Fruit fly (Drosophila melanogaster) whole organism, embryonic: ENCODE results near the gene trus.

Experiments
- Bgb ChIP-seq: fragments of 200-800 bp; sonication (Bioruptor generic); IDR thresholded peaks from 2 replicates; pipeline ENCODE4 v1.3.6; 2022; ENCODE audit warnings: missing biosample characterization, missing genetic modification characterization; ENCODE audit not compliant: partially characterized antibody
- CG10565 ChIP-seq: fragments of 200-800 bp; sonication (Bioruptor generic); optimal IDR thresholded peaks from 3 replicates; lab custom pipeline; 2016; ENCODE audit warnings: missing biosample characterization, mild to moderate bottlenecking, missing genetic modification characterization
- CG13624 ChIP-seq: fragments of 200-800 bp; sonication (Bioruptor generic); optimal IDR thresholded peaks from 2 replicates; lab custom pipeline; 2016; ENCODE audit warnings: missing biosample characterization, missing genetic modification characterization
- CG15073 ChIP-seq: fragments of 200-800 bp; sonication (Bioruptor generic); optimal IDR thresholded peaks from 2 replicates; lab custom pipeline; 2016; ENCODE audit warnings: missing biosample characterization, missing genetic modification characterization
- CG1602 ChIP-seq: fragments of 200-800 bp; sonication (Bioruptor generic); optimal IDR thresholded peaks from 3 replicates; lab custom pipeline; 2016; ENCODE audit warnings: missing biosample characterization, missing genetic modification characterization
- CG16815 ChIP-seq: fragments of 200-800 bp; sonication (Bioruptor generic); optimal IDR thresholded peaks from 3 replicates; lab custom pipeline; 2017; ENCODE audit warnings: missing biosample characterization, mild to moderate bottlenecking, missing genetic modification characterization
- CG16863 ChIP-seq: fragments of 200-800 bp; sonication (Bioruptor generic); optimal IDR thresholded peaks from 3 replicates; lab custom pipeline; 2016; ENCODE audit warnings: missing biosample characterization, missing genetic modification characterization
- CG17186 ChIP-seq: fragments of 200-800 bp; sonication (Bioruptor generic); optimal IDR thresholded peaks from 3 replicates; lab custom pipeline; 2017; ENCODE audit warnings: missing biosample characterization, missing genetic modification reagents, missing genetic modification characterization
- CG17361 ChIP-seq: fragments of 200-800 bp; sonication (Bioruptor generic); IDR thresholded peaks from 3 replicates; pipeline ENCODE4 v1.3.6; 2022; ENCODE audit warnings: missing biosample characterization, missing genetic modification characterization
- CG18476 ChIP-seq: fragments of 200-800 bp; sonication (Bioruptor generic); optimal IDR thresholded peaks from 2 replicates; lab custom pipeline; 2016; ENCODE audit warnings: missing biosample characterization, mild to moderate bottlenecking, missing genetic modification characterization
- CG2712 ChIP-seq: fragments of 200-800 bp; optimal IDR thresholded peaks from 3 replicates; lab custom pipeline; 2019; ENCODE audit warnings: missing biosample characterization, mild to moderate bottlenecking, missing genetic modification characterization, moderate library complexity
- CG42726 ChIP-seq: fragments of 200-800 bp; sonication (Bioruptor generic); IDR thresholded peaks from 2 replicates; pipeline ENCODE4 v1.3.6; 2022; ENCODE audit warnings: missing biosample characterization, missing genetic modification characterization; ENCODE audit not compliant: partially characterized antibody
- CG43689 ChIP-seq: fragments of 200-800 bp; sonication (Bioruptor generic); IDR thresholded peaks from 2 replicates; pipeline ENCODE4 v1.3.6; 2022; ENCODE audit warnings: missing biosample characterization, missing genetic modification characterization
- CG4404 ChIP-seq: fragments of 200-800 bp; sonication (Bioruptor generic); IDR thresholded peaks from 2 replicates; pipeline ENCODE4 v1.3.6; 2022; ENCODE audit warnings: missing biosample characterization, missing genetic modification characterization
- CG4617 ChIP-seq: fragments of 200-800 bp; sonication (Bioruptor generic); optimal IDR thresholded peaks from 3 replicates; lab custom pipeline; 2016; ENCODE audit warnings: missing biosample characterization, missing genetic modification characterization, borderline replicate concordance
- CG6813 ChIP-seq: fragments of 200-800 bp; sonication (Bioruptor generic); optimal IDR thresholded peaks from 2 replicates; lab custom pipeline; 2017; ENCODE audit warnings: missing biosample characterization, missing genetic modification characterization, mild to moderate bottlenecking, moderate library complexity, missing genetic modification reagents
- CG7372 ChIP-seq: fragments of 200-800 bp; sonication (Bioruptor generic); IDR thresholded peaks from 2 replicates; pipeline ENCODE4 v1.3.6; 2022; ENCODE audit warnings: missing biosample characterization, missing genetic modification characterization
- CG7963 ChIP-seq: fragments of 200-800 bp; sonication (Bioruptor generic); IDR thresholded peaks from 3 replicates; pipeline ENCODE4 v1.3.6; 2022; ENCODE audit warnings: missing biosample characterization, missing genetic modification characterization; ENCODE audit not compliant: partially characterized antibody
- CG9215 ChIP-seq: fragments of 200-800 bp; sonication (Bioruptor generic); IDR thresholded peaks from 2 replicates; pipeline ENCODE4 v1.3.6; 2022; ENCODE audit warnings: missing biosample characterization, missing genetic modification characterization
- CG9437 ChIP-seq: fragments of 200-800 bp; sonication (Bioruptor generic); optimal IDR thresholded peaks from 2 replicates; lab custom pipeline; 2018; ENCODE audit warnings: missing biosample characterization, mild to moderate bottlenecking, missing genetic modification characterization
- Dll ChIP-seq: fragments of 200-800 bp; sonication (Bioruptor generic); IDR thresholded peaks from 4 replicates; pipeline ENCODE4 v1.3.6; 2022; ENCODE audit warnings: missing biosample characterization, missing genetic modification characterization; ENCODE audit not compliant: partially characterized antibody
- Eip74EF ChIP-seq, 2 experiments: fragments of 200-800 bp in 1 of 2; fragments of >200 bp in 1 of 2; sonication (Bioruptor generic) in 1 of 2; optimal IDR thresholded peaks; 2 replicates each; lab custom pipeline; 2017 to 2019; ENCODE audit warnings: missing biosample characterization in 2 of 2, missing genetic modification characterization in 2 of 2, mild to moderate bottlenecking in 1 of 2, moderate library complexity in 1 of 2
- Fer2 ChIP-seq: fragments of 200-800 bp; sonication (Bioruptor generic); optimal IDR thresholded peaks from 2 replicates; lab custom pipeline; 2018; ENCODE audit warnings: missing biosample characterization, mild to moderate bottlenecking, missing genetic modification characterization, moderate library complexity
- Hey ChIP-seq: fragments of 200-800 bp; sonication (Bioruptor generic); optimal IDR thresholded peaks from 3 replicates; lab custom pipeline; 2018; ENCODE audit warnings: missing biosample characterization, mild to moderate bottlenecking, missing genetic modification characterization
- MESR4 ChIP-seq: fragments of 200-800 bp; sonication (Bioruptor generic); optimal IDR thresholded peaks from 2 replicates; lab custom pipeline; 2018; ENCODE audit warnings: missing biosample characterization, mild to moderate bottlenecking, missing genetic modification characterization, moderate library complexity
- Pdp1 ChIP-seq, 2 experiments: fragments of 200-800 bp; sonication (Bioruptor generic); optimal IDR thresholded peaks; 3 replicates each; lab custom pipeline; 2016; ENCODE audit warnings: missing biosample characterization in 2 of 2, missing genetic modification characterization in 2 of 2, mild to moderate bottlenecking in 1 of 2, moderate library complexity in 1 of 2
- Side ChIP-seq: fragments of 200-800 bp; sonication (Bioruptor generic); optimal IDR thresholded peaks from 2 replicates; lab custom pipeline; 2016; ENCODE audit warnings: missing biosample characterization, missing genetic modification characterization
- ase ChIP-seq: fragments of 200-800 bp; sonication (Bioruptor generic); IDR thresholded peaks from 3 replicates; pipeline ENCODE4 v1.3.6; 2022; ENCODE audit warnings: missing biosample characterization, missing genetic modification characterization
- bcd ChIP-seq: fragments of 200-800 bp; sonication (Bioruptor generic); optimal IDR thresholded peaks from 2 replicates; lab custom pipeline; 2017; ENCODE audit warnings: missing biosample characterization, mild to moderate bottlenecking, missing genetic modification characterization
- bsh ChIP-seq, 2 experiments: fragments of 200-800 bp; sonication (Bioruptor generic); optimal IDR thresholded peaks; 2 replicates each; lab custom pipeline; 2017 to 2018; ENCODE audit warnings: mild to moderate bottlenecking in 2 of 2, missing biosample characterization in 2 of 2, missing genetic modification characterization in 2 of 2, moderate library complexity in 1 of 2
- dmrt99B ChIP-seq: fragments of 200-800 bp; sonication (Bioruptor generic); optimal IDR thresholded peaks from 2 replicates; lab custom pipeline; 2018; ENCODE audit warnings: missing biosample characterization, mild to moderate bottlenecking, missing genetic modification characterization, moderate library complexity
- en ChIP-seq: fragments of 200-800 bp; sonication (Bioruptor generic); optimal IDR thresholded peaks from 2 replicates; lab custom pipeline; 2016; ENCODE audit warnings: missing biosample characterization, missing genetic modification characterization
- esg ChIP-seq: fragments of 200-800 bp; sonication (Bioruptor generic); conservative IDR thresholded peaks from 2 replicates; pipeline ENCODE4 v1.3.6; 2022; ENCODE audit warnings: missing biosample characterization, missing genetic modification characterization
- fd3F ChIP-seq: fragments of 200-800 bp; sonication (Bioruptor generic); optimal IDR thresholded peaks from 2 replicates; lab custom pipeline; 2018; ENCODE audit warnings: missing biosample characterization, mild to moderate bottlenecking, missing genetic modification characterization, moderate library complexity
- ftz-f1 ChIP-seq: fragments of 200-800 bp; sonication (Bioruptor generic); optimal IDR thresholded peaks from 2 replicates; lab custom pipeline; 2016; ENCODE audit warnings: missing biosample characterization, missing genetic modification characterization
- gce ChIP-seq: fragments of 200-800 bp; sonication (Bioruptor generic); IDR thresholded peaks from 3 replicates; pipeline ENCODE4 v1.3.6; 2022; ENCODE audit warnings: missing biosample characterization, missing genetic modification characterization
- gfzf ChIP-seq: fragments of 200-800 bp; sonication (Bioruptor generic); optimal IDR thresholded peaks from 2 replicates; lab custom pipeline; 2016; ENCODE audit warnings: missing biosample characterization, mild to moderate bottlenecking, missing genetic modification characterization, moderate library complexity
- hb ChIP-seq: fragments of 200-800 bp; sonication (Bioruptor generic); IDR thresholded peaks from 3 replicates; pipeline ENCODE4 v1.3.6; 2022; ENCODE audit warnings: missing biosample characterization, missing genetic modification characterization; ENCODE audit not compliant: partially characterized antibody
- hbn ChIP-seq: fragments of 200-800 bp; sonication (Bioruptor generic); IDR thresholded peaks from 2 replicates; pipeline ENCODE4 v1.3.6; 2022; ENCODE audit warnings: missing biosample characterization, missing genetic modification characterization; ENCODE audit not compliant: partially characterized antibody
- her ChIP-seq: fragments of 200-800 bp; sonication (Bioruptor generic); optimal IDR thresholded peaks from 2 replicates; lab custom pipeline; 2016; ENCODE audit warnings: missing biosample characterization, missing genetic modification characterization
- kay ChIP-seq: fragments of 200-800 bp; sonication (Bioruptor generic); optimal IDR thresholded peaks from 2 replicates; lab custom pipeline; 2016; ENCODE audit warnings: missing biosample characterization, missing genetic modification characterization
- sisA ChIP-seq: fragments of 200-800 bp; sonication (Bioruptor generic); IDR thresholded peaks from 2 replicates; pipeline ENCODE4 v1.3.6; 2022; ENCODE audit warnings: missing biosample characterization, missing genetic modification characterization
- slbo ChIP-seq: fragments of 200-800 bp; sonication (Bioruptor generic); IDR thresholded peaks from 2 replicates; pipeline ENCODE4 v1.3.6; 2022; ENCODE audit warnings: missing biosample characterization, missing genetic modification characterization
- sqz ChIP-seq: fragments of 200-800 bp; sonication (Bioruptor generic); optimal IDR thresholded peaks from 3 replicates; lab custom pipeline; 2018; ENCODE audit warnings: missing biosample characterization, mild to moderate bottlenecking, missing genetic modification characterization
- sr ChIP-seq: fragments of 200-800 bp; sonication (Bioruptor generic); IDR thresholded peaks from 3 replicates; pipeline ENCODE4 v1.3.6; 2022; ENCODE audit warnings: missing biosample characterization, missing genetic modification characterization
- stc ChIP-seq: fragments of 200-800 bp; sonication (Bioruptor generic); IDR thresholded peaks from 2 replicates; pipeline ENCODE4 v1.3.6; 2022; ENCODE audit warnings: missing biosample characterization, missing genetic modification characterization
- ttk ChIP-seq: fragments of 200-800 bp; sonication (Bioruptor generic); IDR thresholded peaks from 2 replicates; pipeline ENCODE4 v2.1.2; 2022; ENCODE audit warnings: missing biosample characterization, missing genetic modification characterization
- zf30C ChIP-seq: fragments of 200-800 bp; sonication (Bioruptor generic); optimal IDR thresholded peaks from 3 replicates; lab custom pipeline; 2018; ENCODE audit warnings: missing biosample characterization, mild to moderate bottlenecking, missing genetic modification characterization

The trus gene

DNA sequence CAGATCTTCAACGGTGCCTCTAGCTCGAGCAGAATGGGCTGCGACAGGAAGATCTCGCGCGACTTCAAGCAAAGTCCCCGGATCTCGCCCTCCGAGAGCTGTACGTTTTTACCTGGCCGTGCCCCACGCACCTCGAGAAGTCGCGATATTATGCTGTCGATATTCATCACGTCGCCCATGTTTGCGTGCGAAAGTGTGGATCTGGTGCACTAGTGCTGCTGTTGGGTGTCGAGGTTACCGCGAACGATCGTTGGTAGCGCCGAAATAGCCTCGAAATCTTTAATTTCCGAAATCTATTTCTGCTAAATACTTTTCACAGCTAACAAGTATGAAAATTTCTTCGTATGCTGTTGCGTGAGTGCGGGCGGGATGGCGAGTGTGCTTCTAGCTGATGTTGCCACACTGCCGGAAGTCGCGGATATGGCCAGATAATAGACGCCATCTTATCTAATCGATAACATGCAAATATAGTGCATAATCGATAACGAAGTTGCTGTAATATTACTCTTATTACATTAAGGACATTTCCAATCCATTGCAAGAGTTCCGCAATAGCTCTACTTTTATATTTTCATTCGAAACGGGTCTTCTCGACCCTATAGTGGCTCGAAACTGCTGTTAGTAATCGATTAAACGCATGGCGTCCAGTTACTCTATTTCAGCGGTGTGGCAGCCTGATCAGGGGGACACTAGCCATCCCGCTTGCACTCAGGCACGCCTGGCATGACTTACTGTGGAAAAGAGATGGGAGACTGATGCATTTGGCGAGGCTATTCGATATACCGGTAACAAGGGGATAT, 30.7 kb upstream of the trus start, which contains the start of gene Pp1-87B (continued):
- TF ChIP-seq gfzf (GFP tag; lab: Kevin White, UChicago): peak; percentile 17
- 0 out of 4 replicates have a peak, but pooled peaks have one; percentile 23 for TF ChIP-seq Dll (GFP tag; lab: Robert Waterston, UW)
- TF ChIP-seq CG6813 (GFP tag; lab: Kevin White, UChicago): no peak
- TF ChIP-seq esg (GFP tag; lab: Robert Waterston, UW): no peak
- no peak for TF ChIP-seq Fer2 (tag; lab: Kevin White, UChicago)
- no peak for TF ChIP-seq sisA
- no peak for TF ChIP-seq CG43689 (GFP tag; lab: Robert Waterston, UW)
- no peak for TF ChIP-seq CG4404 (GFP tag; lab: Robert Waterston, UW)
- peak; percentile 54 for TF ChIP-seq CG17186 (GFP tag; lab: Kevin White, UChicago)
- TF ChIP-seq CG9215 (GFP tag; lab: Robert Waterston, UW): 0 out of 2 replicates have a peak, but pooled peaks have one; percentile 13
- TF ChIP-seq Pdp1 (GFP tag; optimal IDR thresholded peaks at IDR 0.05; lab: Kevin White, UChicago): peak in 1 of 2 experiments; percentile 73
- TF ChIP-seq sr (GFP tag; lab: Robert Waterston, UW): no peak
- TF ChIP-seq bsh (GFP tag; optimal IDR thresholded peaks at IDR 0.05; lab: Kevin White, UChicago): no peak
- TF ChIP-seq her (GFP tag; lab: Kevin White, UChicago): no peak
- TF ChIP-seq bcd (GFP tag; lab: Kevin White, UChicago): peak; percentile 15
- no peak for TF ChIP-seq dmrt99B (tag; lab: Kevin White, UChicago)
- TF ChIP-seq sqz (GFP tag; lab: Kevin White, UChicago): no peak
- no peak for TF ChIP-seq en (GFP tag; lab: Kevin White, UChicago)
- TF ChIP-seq CG15073 (GFP tag; lab: Kevin White, UChicago): no peak
- peak; percentile 98 for TF ChIP-seq MESR4 (GFP tag; lab: Kevin White, UChicago)
- no peak for TF ChIP-seq Hey (tag; lab: Kevin White, UChicago)
- no peak for TF ChIP-seq kay
- no peak for TF ChIP-seq fd3F
- no peak for TF ChIP-seq Bgb (GFP tag; lab: Robert Waterston, UW)
- TF ChIP-seq CG42726 (GFP tag; lab: Robert Waterston, UW): no peak; the same call in 1 of the 2 replicates
- TF ChIP-seq CG7963 (GFP tag; lab: Robert Waterston, UW): no peak
- no peak for TF ChIP-seq CG18476 (GFP tag; lab: Kevin White, UChicago)
- no peak for TF ChIP-seq CG16815
- TF ChIP-seq stc (GFP tag; lab: Robert Waterston, UW): no peak
- no peak for TF ChIP-seq zf30C (GFP tag; lab: Kevin White, UChicago)
- TF ChIP-seq CG7372: no peak
- TF ChIP-seq CG10565 (GFP tag; lab: Kevin White, UChicago): no peak
- TF ChIP-seq CG9437 (GFP tag; lab: Kevin White, UChicago): peak; percentile 37
- no peak for TF ChIP-seq CG4617 (GFP tag; lab: Kevin White, UChicago)
- peak; percentile 80 for TF ChIP-seq CG17361
- TF ChIP-seq hbn: 0 out of 2 replicates have a peak, but pooled peaks have one; percentile 28
- no peak for TF ChIP-seq CG13624 (GFP tag; lab: Kevin White, UChicago)
- peak; percentile 10 for TF ChIP-seq CG2712
- no peak for TF ChIP-seq ttk
- TF ChIP-seq CG1602 (GFP tag; lab: Kevin White, UChicago): no peak
- TF ChIP-seq CG16863 (GFP tag; lab: Kevin White, UChicago): no peak
- no peak for TF ChIP-seq hb (GFP tag; lab: Robert Waterston, UW)
- no peak for TF ChIP-seq gce
- no peak for TF ChIP-seq slbo
- TF ChIP-seq Eip74EF (GFP tag; optimal IDR thresholded peaks at IDR 0.05; lab: Kevin White, UChicago): no peak
- peak; percentile 32 for TF ChIP-seq Side
- no peak for TF ChIP-seq ase (GFP tag; lab: Robert Waterston, UW)
- TF ChIP-seq ftz-f1 (GFP tag; lab: Kevin White, UChicago): no peak
